Worm (Caenorhabditis elegans): ENCODE data around the gene aagr-3.

DNA sequence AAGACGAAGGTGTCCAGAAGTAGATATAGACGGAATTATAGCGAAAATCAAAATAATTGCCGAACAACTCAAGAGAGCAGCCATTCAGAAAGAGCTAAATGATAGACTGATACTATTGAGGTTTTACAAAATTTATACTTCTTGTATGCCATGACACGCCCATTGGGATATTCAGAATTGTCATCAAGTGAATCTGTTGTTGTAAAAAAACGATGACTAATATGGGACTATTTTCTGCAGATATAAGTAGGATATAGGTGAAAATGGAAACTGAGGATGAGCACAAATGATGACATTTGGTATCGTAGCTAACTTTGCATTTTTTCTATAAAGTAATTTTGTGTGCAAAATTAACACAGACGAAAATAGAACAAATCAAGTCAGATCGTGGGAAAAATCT, 26.4 kb upstream of the aagr-3 start, which contains the start of gene F58E6.8:
- TF ChIP-seq dpl-1 (GFP tag; optimal IDR thresholded peaks at IDR 0.05) (no peak), attf-6 (GFP tag; IDR thresholded peaks at IDR 0.05) (no peak)

All from whole organism, young adult.